Worm (Caenorhabditis elegans) whole organism, L4 larva: ENCODE data around the gene C50H2.7.

Source experiments
- nhr-28 ChIP-seq: fragments of 150-350 bp; optimal IDR thresholded peaks from 2 replicates; lab custom pipeline; 2014; ENCODE audit warnings: missing biosample characterization, missing genetic modification characterization
- ztf-11 ChIP-seq: fragments of 150-350 bp; optimal IDR thresholded peaks from 2 replicates; lab custom pipeline; 2014; ENCODE audit warnings: missing biosample characterization, missing genetic modification characterization

DNA sequence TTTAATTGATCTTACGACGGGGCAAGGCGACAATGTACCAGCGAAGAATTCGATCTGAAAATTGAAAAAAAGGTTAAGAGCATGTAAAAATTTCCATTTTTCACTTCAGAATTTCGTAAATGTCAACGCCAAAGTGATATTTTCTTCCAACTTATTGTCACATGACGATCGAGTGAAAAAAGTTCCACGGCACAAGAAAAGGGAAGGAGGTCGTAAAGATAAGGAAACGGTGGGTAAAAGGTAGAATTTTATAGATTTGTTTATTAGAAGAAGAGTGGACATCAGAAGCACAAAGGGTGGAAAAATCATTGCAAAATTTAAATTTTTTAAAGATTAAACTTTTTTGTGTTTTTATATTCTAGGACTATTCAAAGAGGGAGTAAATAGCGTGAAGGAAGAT lies 5.4 kb downstream of the C50H2.7 start:
- no peak for TF ChIP-seq ztf-11 (tag; lab: Kevin White, UChicago)
- peak; percentile 30 for TF ChIP-seq nhr-28
